Fruit fly (Drosophila melanogaster) whole organism, embryonic: Measurements from ENCODE around the gene CG5070.

ENCODE experiments used
- Atf-2 ChIP-seq: fragments of 200-800 bp; sonication (Bioruptor generic); optimal IDR thresholded peaks from 2 replicates; lab custom pipeline; 2016; ENCODE audit warnings: missing biosample characterization, missing genetic modification characterization
- Atf3 ChIP-seq: fragments of 200-800 bp; sonication (Bioruptor generic); optimal IDR thresholded peaks from 3 replicates; lab custom pipeline; 2016; ENCODE audit warnings: missing biosample characterization, missing genetic modification characterization
- CG1024 ChIP-seq: fragments of 200-800 bp; sonication (Bioruptor generic); IDR thresholded peaks from 2 replicates; pipeline ENCODE4 v1.3.6; 2022; ENCODE audit warnings: missing biosample characterization, missing genetic modification characterization
- CG11696 ChIP-seq: fragments of 200-800 bp; sonication (Bioruptor generic); IDR thresholded peaks from 2 replicates; pipeline ENCODE4 v1.3.6; 2022; ENCODE audit warnings: missing biosample characterization, missing genetic modification characterization
- CG12391 ChIP-seq: fragments of 200-800 bp; sonication (Bioruptor generic); optimal IDR thresholded peaks from 3 replicates; lab custom pipeline; 2018; ENCODE audit warnings: missing biosample characterization, mild to moderate bottlenecking, missing genetic modification characterization, moderate library complexity
- CG14050 ChIP-seq: fragments of 200-800 bp; sonication (Bioruptor generic); IDR thresholded peaks from 3 replicates; pipeline ENCODE4 v1.3.6; 2022; ENCODE audit warnings: missing biosample characterization, missing genetic modification characterization
- CG15073 ChIP-seq: fragments of 200-800 bp; sonication (Bioruptor generic); optimal IDR thresholded peaks from 2 replicates; lab custom pipeline; 2016; ENCODE audit warnings: missing biosample characterization, missing genetic modification characterization
- CG16779 ChIP-seq: fragments of 200-800 bp; sonication (Bioruptor generic); IDR thresholded peaks from 2 replicates; pipeline ENCODE4 v1.3.6; 2022; ENCODE audit warnings: missing biosample characterization, missing genetic modification characterization
- CG16815 ChIP-seq: fragments of 200-800 bp; sonication (Bioruptor generic); optimal IDR thresholded peaks from 3 replicates; lab custom pipeline; 2017; ENCODE audit warnings: missing biosample characterization, mild to moderate bottlenecking, missing genetic modification characterization
- CG17186 ChIP-seq: fragments of 200-800 bp; sonication (Bioruptor generic); optimal IDR thresholded peaks from 3 replicates; lab custom pipeline; 2017; ENCODE audit warnings: missing biosample characterization, missing genetic modification reagents, missing genetic modification characterization
- CG17359 ChIP-seq: fragments of 200-800 bp; sonication (Bioruptor generic); optimal IDR thresholded peaks from 3 replicates; lab custom pipeline; 2018; ENCODE audit warnings: missing biosample characterization, mild to moderate bottlenecking, missing genetic modification characterization, moderate library complexity
- CG18599 ChIP-seq: fragments of 200-800 bp; sonication (Bioruptor generic); optimal IDR thresholded peaks from 3 replicates; lab custom pipeline; 2017; ENCODE audit warnings: missing biosample characterization, missing genetic modification characterization, mild to moderate bottlenecking, moderate library complexity, missing genetic modification reagents
- CG18764 ChIP-seq: fragments of 200-800 bp; sonication (Bioruptor generic); optimal IDR thresholded peaks from 3 replicates; lab custom pipeline; 2016; ENCODE audit warnings: missing biosample characterization, missing genetic modification characterization
- CG2875 ChIP-seq: fragments of 200-800 bp; sonication (Bioruptor generic); optimal IDR thresholded peaks from 2 replicates; lab custom pipeline; 2017; ENCODE audit warnings: missing biosample characterization, mild to moderate bottlenecking, missing genetic modification characterization, missing genetic modification reagents
- CG31388 ChIP-seq: fragments of 200-800 bp; sonication (Bioruptor generic); optimal IDR thresholded peaks from 2 replicates; lab custom pipeline; 2016; ENCODE audit warnings: missing biosample characterization, missing genetic modification characterization
- CG31441 ChIP-seq: fragments of 200-800 bp; sonication (Bioruptor generic); IDR thresholded peaks from 2 replicates; pipeline ENCODE4 v1.3.6; 2022; ENCODE audit warnings: missing biosample characterization, missing genetic modification characterization
- CG33557 ChIP-seq: fragments of 200-800 bp; sonication (Bioruptor generic); optimal IDR thresholded peaks from 2 replicates; lab custom pipeline; 2019; ENCODE audit warnings: missing biosample characterization, mild to moderate bottlenecking, missing genetic modification characterization, moderate library complexity
- CG43689 ChIP-seq: fragments of 200-800 bp; sonication (Bioruptor generic); IDR thresholded peaks from 2 replicates; pipeline ENCODE4 v1.3.6; 2022; ENCODE audit warnings: missing biosample characterization, missing genetic modification characterization
- CG4854 ChIP-seq: fragments of 200-800 bp; sonication (Bioruptor generic); optimal IDR thresholded peaks from 2 replicates; lab custom pipeline; 2016; ENCODE audit warnings: missing biosample characterization, missing genetic modification characterization, inconsistent platforms
- CG6813 ChIP-seq: fragments of 200-800 bp; sonication (Bioruptor generic); optimal IDR thresholded peaks from 2 replicates; lab custom pipeline; 2017; ENCODE audit warnings: missing biosample characterization, missing genetic modification characterization, mild to moderate bottlenecking, moderate library complexity, missing genetic modification reagents
- CG9932 ChIP-seq: fragments of 200-800 bp; sonication (Bioruptor generic); IDR thresholded peaks from 2 replicates; pipeline ENCODE4 v1.3.6; 2022; ENCODE audit warnings: missing biosample characterization, missing genetic modification characterization
- Chrac-16 ChIP-seq: fragments of 200-800 bp; sonication (Bioruptor generic); optimal IDR thresholded peaks from 3 replicates; lab custom pipeline; 2016; ENCODE audit warnings: missing biosample characterization, missing genetic modification characterization
- D19A ChIP-seq: fragments of 200-800 bp; optimal IDR thresholded peaks from 3 replicates; lab custom pipeline; 2019; ENCODE audit warnings: missing biosample characterization, mild to moderate bottlenecking, missing genetic modification characterization, moderate library complexity
- GATAe ChIP-seq: fragments of 200-800 bp; sonication (Bioruptor generic); conservative IDR thresholded peaks from 2 replicates; pipeline ENCODE4 v1.3.6; 2022; ENCODE audit warnings: missing biosample characterization, missing genetic modification characterization
- HLH54F ChIP-seq: fragments of 200-800 bp; sonication (Bioruptor generic); optimal IDR thresholded peaks from 3 replicates; lab custom pipeline; 2016; ENCODE audit warnings: missing biosample characterization, missing genetic modification characterization
- Hr78 ChIP-seq, 2 experiments: fragments of 200-800 bp in 1 of 2; fragments of >200 bp in 1 of 2; sonication (Bioruptor generic) in 1 of 2; optimal IDR thresholded peaks; 2 replicates each; lab custom pipeline; 2017 to 2019; ENCODE audit warnings: missing biosample characterization in 2 of 2, missing genetic modification characterization in 2 of 2, mild to moderate bottlenecking in 1 of 2, moderate library complexity in 1 of 2
- Hsf ChIP-seq: fragments of 200-800 bp; sonication (Bioruptor generic); optimal IDR thresholded peaks from 3 replicates; lab custom pipeline; 2016; ENCODE audit warnings: missing biosample characterization, missing genetic modification characterization
- NC2β ChIP-seq: fragments of 200-800 bp; sonication (Bioruptor generic); optimal IDR thresholded peaks from 2 replicates; lab custom pipeline; 2016; ENCODE audit warnings: missing biosample characterization, missing genetic modification characterization
- Oli ChIP-seq: fragments of 200-800 bp; sonication (Bioruptor generic); optimal IDR thresholded peaks from 2 replicates; lab custom pipeline; 2018; ENCODE audit warnings: missing biosample characterization, mild to moderate bottlenecking, missing genetic modification characterization, moderate library complexity
- Sry-β ChIP-seq: fragments of 200-800 bp; sonication (Bioruptor generic); optimal IDR thresholded peaks from 2 replicates; lab custom pipeline; 2018; ENCODE audit warnings: missing biosample characterization, mild to moderate bottlenecking, missing genetic modification characterization, moderate library complexity
- ab ChIP-seq: fragments of 200-800 bp; sonication (Bioruptor generic); optimal IDR thresholded peaks from 2 replicates; lab custom pipeline; 2016; ENCODE audit warnings: missing biosample characterization, missing genetic modification characterization
- ase ChIP-seq: fragments of 200-800 bp; sonication (Bioruptor generic); IDR thresholded peaks from 3 replicates; pipeline ENCODE4 v1.3.6; 2022; ENCODE audit warnings: missing biosample characterization, missing genetic modification characterization
- cas ChIP-seq: fragments of 200-800 bp; sonication (Bioruptor generic); IDR thresholded peaks from 2 replicates; pipeline ENCODE4 v1.3.6; 2022; ENCODE audit warnings: missing biosample characterization, missing genetic modification characterization
- dm ChIP-seq: fragments of 200-800 bp; sonication (Bioruptor generic); optimal IDR thresholded peaks from 3 replicates; lab custom pipeline; 2016; ENCODE audit warnings: missing biosample characterization, missing genetic modification characterization
- dmrt99B ChIP-seq: fragments of 200-800 bp; sonication (Bioruptor generic); optimal IDR thresholded peaks from 2 replicates; lab custom pipeline; 2018; ENCODE audit warnings: missing biosample characterization, mild to moderate bottlenecking, missing genetic modification characterization, moderate library complexity
- fru ChIP-seq: fragments of >200 bp; optimal IDR thresholded peaks from 2 replicates; lab custom pipeline; 2017
- gce ChIP-seq: fragments of 200-800 bp; sonication (Bioruptor generic); IDR thresholded peaks from 3 replicates; pipeline ENCODE4 v1.3.6; 2022; ENCODE audit warnings: missing biosample characterization, missing genetic modification characterization
- gcm2 ChIP-seq: fragments of 200-800 bp; sonication (Bioruptor generic); optimal IDR thresholded peaks from 2 replicates; lab custom pipeline; 2016; ENCODE audit warnings: missing biosample characterization, missing genetic modification characterization
- grau ChIP-seq: fragments of 200-800 bp; optimal IDR thresholded peaks from 3 replicates; lab custom pipeline; 2019; ENCODE audit warnings: missing biosample characterization, mild to moderate bottlenecking, missing genetic modification characterization, moderate library complexity
- gt ChIP-seq: fragments of 200-800 bp; sonication (Bioruptor generic); IDR thresholded peaks from 2 replicates; pipeline ENCODE4 v1.3.6; 2022; ENCODE audit warnings: missing biosample characterization, missing genetic modification characterization
- knrl ChIP-seq: fragments of 200-800 bp; sonication (Bioruptor generic); IDR thresholded peaks from 3 replicates; pipeline ENCODE4 v1.3.6; 2022; ENCODE audit warnings: missing biosample characterization, missing genetic modification characterization; ENCODE audit not compliant: partially characterized antibody
- mld ChIP-seq: fragments of 200-800 bp; sonication (Bioruptor generic); IDR thresholded peaks from 3 replicates; pipeline ENCODE4 v1.3.6; 2022; ENCODE audit warnings: missing biosample characterization, missing genetic modification characterization; ENCODE audit not compliant: partially characterized antibody
- nerfin-1 ChIP-seq: fragments of 200-800 bp; sonication (Bioruptor generic); optimal IDR thresholded peaks from 3 replicates; lab custom pipeline; 2019; ENCODE audit warnings: missing biosample characterization, mild to moderate bottlenecking, missing genetic modification characterization, moderate library complexity
- nerfin-2 ChIP-seq: fragments of 200-800 bp; sonication (Bioruptor generic); IDR thresholded peaks from 2 replicates; pipeline ENCODE4 v1.3.6; 2022; ENCODE audit warnings: missing biosample characterization, missing genetic modification characterization; ENCODE audit not compliant: partially characterized antibody
- oc ChIP-seq: fragments of 200-800 bp; sonication (Bioruptor generic); optimal IDR thresholded peaks from 2 replicates; lab custom pipeline; 2018; ENCODE audit warnings: missing biosample characterization, mild to moderate bottlenecking, missing genetic modification characterization, moderate library complexity
- psq ChIP-seq: fragments of 200-800 bp; sonication (Bioruptor generic); optimal IDR thresholded peaks from 2 replicates; lab custom pipeline; 2017; ENCODE audit warnings: missing biosample characterization, missing genetic modification characterization
- sc ChIP-seq, 3 experiments: fragments of >200 bp in 2 of 3; fragments of 200-800 bp in 1 of 3; sonication (Bioruptor generic) in 1 of 3; optimal IDR thresholded peaks; 2 replicates in 2 of 3; 3 replicates in 1 of 3; lab custom pipeline; 2017; ENCODE audit warnings: mild to moderate bottlenecking in 1 of 3, missing biosample characterization in 1 of 3, missing genetic modification characterization in 1 of 3, missing genetic modification reagents in 1 of 3
- seq ChIP-seq: fragments of 200-800 bp; sonication (Bioruptor generic); IDR thresholded peaks from 2 replicates; pipeline ENCODE4 v1.3.6; 2022; ENCODE audit warnings: missing biosample characterization, missing genetic modification characterization
- slp2 ChIP-seq: fragments of 200-800 bp; sonication (Bioruptor generic); optimal IDR thresholded peaks from 2 replicates; lab custom pipeline; 2016; ENCODE audit warnings: missing biosample characterization, missing genetic modification characterization
- sob ChIP-seq: fragments of 200-800 bp; sonication (Bioruptor generic); IDR thresholded peaks from 2 replicates; pipeline ENCODE4 v1.3.6; 2022; ENCODE audit warnings: missing biosample characterization, missing genetic modification characterization
- ssp ChIP-seq: fragments of 200-800 bp; sonication (Bioruptor generic); IDR thresholded peaks from 2 replicates; pipeline ENCODE4 v1.3.6; 2022; ENCODE audit warnings: missing biosample characterization, missing genetic modification characterization
- tin ChIP-seq: fragments of 200-800 bp; sonication (Bioruptor generic); optimal IDR thresholded peaks from 3 replicates; lab custom pipeline; 2016; ENCODE audit warnings: missing biosample characterization, missing genetic modification characterization

Gene CG5070

dm6 chrX:17237421-17237820 lies 34.5 kb downstream of the CG5070 start (continued):
- TF ChIP-seq Chrac-16 (GFP tag; lab: Kevin White, UChicago) (no peak), gce (no peak), D19A (tag; lab: Kevin White, UChicago) (peak; percentile 20), sob (GFP tag; lab: Robert Waterston, UW) (no peak), CG31441 (GFP tag; lab: Robert Waterston, UW) (peak; percentile 51), HLH54F (GFP tag; lab: Kevin White, UChicago) (no peak), CG16779 (GFP tag; lab: Robert Waterston, UW) (no peak), nerfin-2 (GFP tag; lab: Robert Waterston, UW) (no peak), dmrt99B (peak; percentile 67), CG17186 (no peak), gt (GFP tag; lab: Robert Waterston, UW) (no peak), CG6813 (no peak), CG33557 (GFP tag; lab: Kevin White, UChicago) (no peak), CG12391 (tag; lab: Kevin White, UChicago) (peak; percentile 35), fru (lab: Kevin White, UChicago) (no peak), tin (GFP tag; lab: Kevin White, UChicago) (no peak), ase (GFP tag; lab: Robert Waterston, UW) (no peak), Hr78 (GFP tag; optimal IDR thresholded peaks at IDR 0.05; lab: Kevin White, UChicago) (no peak), nerfin-1 (tag; lab: Kevin White, UChicago) (no peak), CG18764 (GFP tag; lab: Kevin White, UChicago) (no peak), ab (GFP tag; lab: Kevin White, UChicago) (no peak), seq (GFP tag; lab: Robert Waterston, UW) (no peak), CG18599 (GFP tag; lab: Kevin White, UChicago) (no peak), sc (optimal IDR thresholded peaks at IDR 0.05; lab: Kevin White, UChicago) (no peak), sc (GFP tag; optimal IDR thresholded peaks at IDR 0.05; lab: Kevin White, UChicago) (no peak), cas (GFP tag; lab: Robert Waterston, UW) (no peak), CG4854 (GFP tag; lab: Kevin White, UChicago) (no peak), CG43689 (GFP tag; lab: Robert Waterston, UW) (no peak), CG2875 (no peak), slp2 (GFP tag; lab: Kevin White, UChicago) (no peak), CG14050 (GFP tag; lab: Robert Waterston, UW) (no peak), Atf-2 (no peak), dm (GFP tag; lab: Kevin White, UChicago) (no peak), psq (GFP tag; lab: Kevin White, UChicago) (no peak), ssp (GFP tag; lab: Robert Waterston, UW) (no peak), GATAe (GFP tag; lab: Robert Waterston, UW) (no peak), CG17359 (tag; lab: Kevin White, UChicago) (peak; percentile 49), gcm2 (GFP tag; lab: Kevin White, UChicago) (no peak), Atf3 (GFP tag; lab: Kevin White, UChicago) (no peak), Hsf (no peak), CG16815 (GFP tag; lab: Kevin White, UChicago) (no peak), oc (tag; lab: Kevin White, UChicago) (no peak), CG9932 (GFP tag; lab: Robert Waterston, UW) (no peak), mld (GFP tag; lab: Robert Waterston, UW) (no peak), knrl (no peak), NC2β (GFP tag; lab: Kevin White, UChicago) (no peak), CG11696 (no peak), Oli (peak; percentile 47), CG31388 (no peak), CG1024 (GFP tag; lab: Robert Waterston, UW) (no peak), grau (tag; lab: Kevin White, UChicago) (peak; percentile 14), CG15073 (GFP tag; lab: Kevin White, UChicago) (no peak), Sry-β (GFP tag; lab: Kevin White, UChicago) (no peak)
